Worm (Caenorhabditis elegans) whole organism, mixed stage, embryonic: Measurements from ENCODE around the gene R13D7.2.

Source experiments
- M03D4.4 ChIP-seq: sonication (generic microtip); optimal IDR thresholded peaks from 2 replicates; lab custom pipeline; 2017; ENCODE audit warnings: mild to moderate bottlenecking, missing genetic modification characterization, missing compliant biosample characterization
- bed-3 ChIP-seq: fragments of 200-800 bp; sonication (Bioruptor generic); optimal IDR thresholded peaks from 3 replicates; lab custom pipeline; 2018; ENCODE audit warnings: mild to moderate bottlenecking, missing genetic modification characterization, moderate library complexity, missing compliant biosample characterization
- blmp-1 ChIP-seq: fragments of 150-350 bp; optimal IDR thresholded peaks from 2 replicates; lab custom pipeline; 2014; ENCODE audit warnings: missing biosample characterization, missing genetic modification characterization
- ces-1 ChIP-seq: fragments of 150-350 bp; optimal IDR thresholded peaks from 2 replicates; lab custom pipeline; 2014; ENCODE audit warnings: missing biosample characterization, missing genetic modification reagents, missing genetic modification characterization
- elt-1 ChIP-seq: sonication (generic microtip); optimal IDR thresholded peaks from 2 replicates; lab custom pipeline; 2017; ENCODE audit warnings: missing genetic modification characterization, mild to moderate bottlenecking, missing compliant biosample characterization, antibody characterized with exemption, moderate library complexity, borderline replicate concordance; ENCODE audit not compliant: insufficient read depth
- elt-3 ChIP-seq: fragments of 150-350 bp; optimal IDR thresholded peaks from 2 replicates; lab custom pipeline; 2014; ENCODE audit warnings: missing biosample characterization, missing genetic modification characterization
- ham-2 ChIP-seq: fragments of 200-800 bp; sonication (Bioruptor generic); optimal IDR thresholded peaks from 2 replicates; lab custom pipeline; 2018; ENCODE audit warnings: mild to moderate bottlenecking, missing genetic modification characterization, missing compliant biosample characterization
- mab-5 ChIP-seq: fragments of 150-350 bp; optimal IDR thresholded peaks from 2 replicates; lab custom pipeline; 2014; ENCODE audit warnings: missing biosample characterization, missing genetic modification characterization
- nhr-237 ChIP-seq: fragments of 150-350 bp; optimal IDR thresholded peaks from 2 replicates; lab custom pipeline; 2014; ENCODE audit warnings: missing biosample characterization, missing genetic modification characterization
- nhr-76 ChIP-seq: sonication (generic microtip); optimal IDR thresholded peaks from 2 replicates; lab custom pipeline; 2017; ENCODE audit warnings: missing biosample characterization, missing genetic modification characterization
- pha-4 ChIP-seq: fragments of 150-350 bp; optimal IDR thresholded peaks from 2 replicates; lab custom pipeline; 2018; ENCODE audit warnings: missing biosample characterization, missing genetic modification reagents, missing genetic modification characterization
- snpc-4 ChIP-seq: fragments of 150-350 bp; optimal IDR thresholded peaks from 2 replicates; lab custom pipeline; 2014; ENCODE audit warnings: missing biosample characterization, missing genetic modification characterization
- unc-62 ChIP-seq: fragments of 150-350 bp; optimal IDR thresholded peaks from 2 replicates; lab custom pipeline; 2014; ENCODE audit warnings: missing biosample characterization, missing genetic modification reagents, missing genetic modification characterization
- ztf-11 ChIP-seq: fragments of 150-350 bp; optimal IDR thresholded peaks from 2 replicates; lab custom pipeline; 2014; ENCODE audit warnings: missing biosample characterization, missing genetic modification characterization

DNA sequence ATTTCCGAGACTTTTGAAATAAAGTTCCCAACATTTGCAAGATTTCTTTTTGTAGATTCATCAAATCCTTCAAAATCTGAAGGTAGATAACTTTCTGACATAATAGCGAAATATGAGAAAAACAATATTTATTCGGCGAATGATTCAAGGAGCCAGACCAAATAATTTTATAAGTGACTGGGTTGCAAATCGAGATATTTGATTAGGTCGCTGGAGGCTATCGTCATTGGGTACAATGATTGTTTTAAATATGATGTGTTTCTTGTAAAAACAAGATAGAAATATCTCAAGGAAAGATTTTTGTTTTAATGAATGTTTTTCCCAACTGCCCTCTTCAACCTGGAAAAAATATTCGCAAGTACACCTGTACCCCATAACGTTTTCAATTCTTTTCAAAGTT lies 19.2 kb downstream of the R13D7.2 start, which contains the start of gene srw-69:
- no peak for TF ChIP-seq ztf-11 (tag; lab: Kevin White, UChicago)
- no peak for TF ChIP-seq bed-3 (GFP tag; lab: Kevin White, UChicago)
- TF ChIP-seq unc-62 = no peak
- no peak for TF ChIP-seq ham-2 (GFP tag; lab: Kevin White, UChicago)
- no peak for TF ChIP-seq nhr-76 (tag; lab: Kevin White, UChicago)
- no peak for TF ChIP-seq blmp-1 (tag; lab: Kevin White, UChicago)
- no peak for TF ChIP-seq pha-4
- TF ChIP-seq elt-3 (tag; lab: Kevin White, UChicago) = no peak
- no peak for TF ChIP-seq mab-5 (tag; lab: Kevin White, UChicago)
- no peak for TF ChIP-seq snpc-4 (tag; lab: Kevin White, UChicago)
- TF ChIP-seq nhr-237 (tag; lab: Kevin White, UChicago) = no peak
- no peak for TF ChIP-seq M03D4.4 (tag; lab: Kevin White, UChicago)
- no peak for TF ChIP-seq ces-1 (GFP tag; lab: Kevin White, UChicago)
- no peak for TF ChIP-seq elt-1 (tag; lab: Kevin White, UChicago)
